Worm (Caenorhabditis elegans): ENCODE measurements around the gene gldi-3.

- TF ChIP-seq T22C8.4 (GFP tag; IDR thresholded peaks at IDR 0.05) (no peak), flt-1 (GFP tag; IDR thresholded peaks at IDR 0.05) (no peak), ztf-23 (GFP tag; IDR thresholded peaks at IDR 0.05) (no peak), ref-1 (GFP tag; conservative IDR thresholded peaks at IDR 0.05) (no peak), klf-2 (GFP tag; conservative IDR thresholded peaks at IDR 0.05) (no peak), med-1 (GFP tag; optimal IDR thresholded peaks at IDR 0.05; ENCODE audit: insufficient read depth) (no peak), tab-1 (GFP tag; IDR thresholded peaks at IDR 0.05) (no peak)
Observed at ce11 chrII:9273984-9274383, 5.9 kb downstream of the gldi-3 start.
